Worm (Caenorhabditis elegans): Measurements from ENCODE around the gene tex-2.

Gene tex-2

ce11 chrII:5895870-5896269, 22.5 kb upstream of the tex-2 start, which contains the start of gene F59G1.4:
TSS of gene F59G1.4 (plus strand) at chrII:5896170.
- TF ChIP-seq T26A8.4 (GFP tag; IDR thresholded peaks at IDR 0.05) = no peak

- TF ChIP-seq unc-62 (GFP tag; optimal IDR thresholded peaks at IDR 0.05 in 1 of 2) (peak in 1 of 2 experiments; percentile 85), unc-62 (tag; optimal IDR thresholded peaks at IDR 0.05) (no peak), zfp-3 (GFP tag; conservative IDR thresholded peaks at IDR 0.05) (peak; percentile 82; the same call in 1 of the 2 replicates), saeg-2 (GFP tag; IDR thresholded peaks at IDR 0.05) (no peak), lin-39 (tag; optimal IDR thresholded peaks at IDR 0.05) (no peak)
Measured at ce11 chrII:5892813-5893212, 19.4 kb upstream of the tex-2 start.

- TF ChIP-seq mxl-2 (GFP tag; conservative IDR thresholded peaks at IDR 0.05) (no peak), egl-43 (GFP tag; IDR thresholded peaks at IDR 0.05) (0 out of 2 replicates have a peak, but pooled peaks have one; percentile 24)
Measured at ce11 chrII:5889417-5890139, 16.2 kb upstream of the tex-2 start.

DNA sequence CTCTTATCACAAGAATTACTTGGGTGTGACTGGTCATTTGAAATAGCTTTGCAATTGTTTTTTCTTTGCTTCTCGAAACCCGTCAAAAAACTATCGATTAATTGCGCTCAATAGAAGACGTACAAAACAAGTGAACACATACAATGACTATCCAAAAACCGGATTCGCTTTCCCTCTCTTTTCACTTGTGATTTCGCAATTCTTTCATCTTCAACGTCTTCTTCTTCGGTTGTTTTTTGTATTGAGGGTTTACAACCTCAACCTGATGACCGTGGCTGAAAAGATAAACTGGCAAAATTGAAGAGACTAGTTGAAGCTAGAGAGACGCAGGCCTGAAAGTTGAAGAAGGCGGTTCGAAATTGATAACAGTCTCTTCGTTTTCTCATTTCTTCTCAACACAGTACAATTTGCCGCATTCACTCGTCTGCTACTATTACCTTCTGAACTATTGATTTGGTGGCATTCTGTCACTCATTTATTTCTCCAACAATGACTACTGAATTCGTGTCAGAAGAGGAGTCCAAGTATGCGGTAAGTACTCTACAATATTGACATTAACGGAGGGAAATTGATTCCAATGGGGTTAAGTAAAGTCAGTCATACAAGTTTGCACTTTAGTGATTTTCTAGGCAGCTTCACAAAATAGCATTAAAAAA, 12.7 kb upstream of the tex-2 start:
- TF ChIP-seq pha-4 (GFP tag; IDR thresholded peaks at IDR 0.05) (no peak), pha-4 (tag; optimal IDR thresholded peaks at IDR 0.05) (no peak), nhr-77 (tag; optimal IDR thresholded peaks at IDR 0.05) (peak; percentile 10), lin-29 (GFP tag; IDR thresholded peaks at IDR 0.05) (no peak), tag-97 (GFP tag; IDR thresholded peaks at IDR 0.05) (no peak), sdz-12 (GFP tag; optimal IDR thresholded peaks at IDR 0.05) (no peak), Y5F2A.4 (GFP tag; optimal IDR thresholded peaks at IDR 0.05) (no peak), ceh-32 (tag; optimal IDR thresholded peaks at IDR 0.05; ENCODE audit: poor library complexity) (no peak), dmd-6 (GFP tag; IDR thresholded peaks at IDR 0.05) (peak; percentile 36; the same call in 1 of the 2 replicates), nhr-6 (tag; optimal IDR thresholded peaks at IDR 0.05) (peak; percentile 52), hmg-1.1 (GFP tag; IDR thresholded peaks at IDR 0.05) (no peak), skn-1 (tag; optimal IDR thresholded peaks at IDR 0.05) (no peak), lim-7 (GFP tag; IDR thresholded peaks at IDR 0.05) (no peak), gei-8 (GFP tag; optimal IDR thresholded peaks at IDR 0.05) (no peak), F10B5.3 (tag; optimal IDR thresholded peaks at IDR 0.05) (no peak), daf-8 (GFP tag; IDR thresholded peaks at IDR 0.05) (no peak), fkh-10 (GFP tag; optimal IDR thresholded peaks at IDR 0.05) (no peak), lsy-2 (tag; optimal IDR thresholded peaks at IDR 0.05) (peak; percentile 21 to 32), lin-15B (tag; optimal IDR thresholded peaks at IDR 0.05) (no peak), F44E2.7 (GFP tag; IDR thresholded peaks at IDR 0.05) (no peak), cey-2 (tag; optimal IDR thresholded peaks at IDR 0.05; ENCODE audit: borderline replicate concordance, insufficient read depth) (peak; percentile 66), mdl-1 (tag; optimal IDR thresholded peaks at IDR 0.05) (peak in 1 of 2 experiments; percentile 25), dmd-9 (GFP tag; IDR thresholded peaks at IDR 0.05) (no peak), Y48G9A.11 (GFP tag; IDR thresholded peaks at IDR 0.05) (no peak), php-3 (GFP tag; IDR thresholded peaks at IDR 0.05) (no peak), hlh-11 (tag; optimal IDR thresholded peaks at IDR 0.05) (peak; percentile 69), vab-7 (GFP tag; IDR thresholded peaks at IDR 0.05) (no peak), mxl-2 (GFP tag; conservative IDR thresholded peaks at IDR 0.05) (no peak), mxl-3 (GFP tag; optimal IDR thresholded peaks at IDR 0.05) (peak; percentile 48), nhr-111 (GFP tag; optimal IDR thresholded peaks at IDR 0.05) (no peak), nhr-41 (GFP tag; IDR thresholded peaks at IDR 0.05) (no peak), mep-1 (tag; optimal IDR thresholded peaks at IDR 0.05) (peak; percentile 64), ceh-44 (GFP tag; IDR thresholded peaks at IDR 0.05) (no peak), ztf-7 (tag; optimal IDR thresholded peaks at IDR 0.05) (no peak), ama-1 (optimal IDR thresholded peaks at IDR 0.05) (peak; percentile 57), nhr-48 (tag; optimal IDR thresholded peaks at IDR 0.05) (peak; percentile 42), aha-1 (tag) (peak; percentile 70)

Measured in whole organism, L4 larva.